Fruit fly (Drosophila melanogaster): ENCODE data around the gene Uqcc1.

Gene Uqcc1

DNA sequence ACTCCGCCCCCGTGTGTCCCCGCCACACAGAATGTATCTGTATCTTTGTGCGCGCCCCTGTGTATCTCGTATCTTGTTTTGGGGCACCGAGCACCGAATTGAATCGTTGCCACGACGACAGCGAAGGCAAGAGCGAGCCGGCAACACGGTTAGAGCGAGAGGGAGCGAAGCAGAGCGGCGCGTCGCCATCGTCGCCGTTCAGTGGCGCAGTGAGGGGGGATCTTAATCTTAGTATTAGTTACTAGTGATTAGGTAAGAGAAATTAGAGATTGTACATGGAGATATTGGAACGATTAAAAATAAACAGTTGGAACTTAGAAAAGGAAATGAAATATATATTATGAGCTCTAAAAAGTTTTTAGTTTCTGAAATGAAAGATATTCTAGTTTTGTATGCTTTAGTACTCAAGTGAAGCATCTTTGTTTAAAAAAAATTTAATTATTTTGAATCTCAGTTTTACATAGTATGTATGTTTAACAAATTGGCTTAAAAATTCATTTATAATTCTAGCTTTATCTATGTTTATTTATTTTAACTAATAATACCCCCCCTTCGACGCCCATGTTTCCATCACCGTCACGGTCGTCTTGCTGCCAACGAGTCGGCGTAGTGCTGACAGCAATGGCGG lies 31.1 kb upstream of the Uqcc1 start (continued):
- TF ChIP-seq CG9437 (GFP tag; optimal IDR thresholded peaks at IDR 0.05) (peak; percentile 92), Bdp1 (GFP tag; optimal IDR thresholded peaks at IDR 0.05) (no peak), Nf-YB (GFP tag; optimal IDR thresholded peaks at IDR 0.05) (peak; percentile 98), ap (GFP tag; IDR thresholded peaks at IDR 0.05) (peak; percentile 42; the same call in 1 of the 2 replicates), slp2 (GFP tag; optimal IDR thresholded peaks at IDR 0.05) (peak; percentile 69), Spps (tag; optimal IDR thresholded peaks at IDR 0.05) (peak; percentile 86), exex (tag; optimal IDR thresholded peaks at IDR 0.05) (peak; percentile 64), chinmo (GFP tag; IDR thresholded peaks at IDR 0.05; ENCODE audit: partially characterized antibody) (no peak), dmrt99B (tag; optimal IDR thresholded peaks at IDR 0.05) (peak; percentile 96), CG3838 (GFP tag; optimal IDR thresholded peaks at IDR 0.05) (no peak), vvl (GFP tag; IDR thresholded peaks at IDR 0.05) (peak; percentile 87), Hr39 (optimal IDR thresholded peaks at IDR 0.05) (no peak), HHEX (GFP tag; optimal IDR thresholded peaks at IDR 0.05) (peak; percentile 92), hth (optimal IDR thresholded peaks at IDR 0.05) (peak; percentile 36), CG2712 (tag; optimal IDR thresholded peaks at IDR 0.05) (peak; percentile 97), CG4617 (GFP tag; optimal IDR thresholded peaks at IDR 0.05; ENCODE audit: borderline replicate concordance) (peak; percentile 46), CG1233 (GFP tag; optimal IDR thresholded peaks at IDR 0.05) (peak; percentile 92), CG12104 (GFP tag; optimal IDR thresholded peaks at IDR 0.05) (peak; percentile 96), stc (GFP tag; IDR thresholded peaks at IDR 0.05) (peak; percentile 82), az2 (GFP tag; optimal IDR thresholded peaks at IDR 0.05) (peak; percentile 89), CG6254 (GFP tag; optimal IDR thresholded peaks at IDR 0.05) (peak; percentile 91), sug (tag; optimal IDR thresholded peaks at IDR 0.05) (peak; percentile 87), CG15514 (GFP tag; optimal IDR thresholded peaks at IDR 0.05) (peak; percentile 63), Chrac-16 (GFP tag; optimal IDR thresholded peaks at IDR 0.05) (peak; percentile 88), CG17328 (GFP tag; IDR thresholded peaks at IDR 0.05) (peak; percentile 60; the same call in 1 of the 2 replicates), bab2 (GFP tag; optimal IDR thresholded peaks at IDR 0.05) (peak; percentile 69), Nf-YA (GFP tag; IDR thresholded peaks at IDR 0.05) (peak; percentile 82), vnd (GFP tag; IDR thresholded peaks at IDR 0.05; ENCODE audit: partially characterized antibody) (no peak), CG15011 (GFP tag; optimal IDR thresholded peaks at IDR 0.05) (peak; percentile 93), Stat92E (GFP tag; optimal IDR thresholded peaks at IDR 0.05) (peak in 1 of 3 experiments; percentile 33), zen (tag; optimal IDR thresholded peaks at IDR 0.05) (peak; percentile 88), jing (GFP tag; optimal IDR thresholded peaks at IDR 0.05) (no peak), Bteb2 (GFP tag; optimal IDR thresholded peaks at IDR 0.05) (peak; percentile 47), insv (GFP tag; optimal IDR thresholded peaks at IDR 0.05) (peak in 1 of 2 experiments; percentile 41), CG4282 (GFP tag; optimal IDR thresholded peaks at IDR 0.05) (no peak), CG17802 (tag; optimal IDR thresholded peaks at IDR 0.05) (peak; percentile 34), slbo (GFP tag; IDR thresholded peaks at IDR 0.05) (peak; percentile 80), lbe (GFP tag; optimal IDR thresholded peaks at IDR 0.05) (no peak), CG7928 (GFP tag; optimal IDR thresholded peaks at IDR 0.05) (peak; percentile 61), Rfx (GFP tag; IDR thresholded peaks at IDR 0.05) (peak; percentile 90), her (GFP tag; optimal IDR thresholded peaks at IDR 0.05) (peak; percentile 31), Ptx1 (GFP tag; IDR thresholded peaks at IDR 0.05) (peak; percentile 91), CG6175 (GFP tag; IDR thresholded peaks at IDR 0.05) (peak; percentile 98), CG9609 (GFP tag; optimal IDR thresholded peaks at IDR 0.05) (peak; percentile 47), nerfin-2 (GFP tag; IDR thresholded peaks at IDR 0.05; ENCODE audit: partially characterized antibody) (no peak), peb (GFP tag; IDR thresholded peaks at IDR 0.05) (no peak; the same call in none of the 2 replicates), ttk (GFP tag; IDR thresholded peaks at IDR 0.05) (peak; percentile 77), Doc3 (GFP tag; IDR thresholded peaks at IDR 0.05; ENCODE audit: partially characterized antibody) (no peak; the same call in 2 of the 3 replicates), B-H1 (GFP tag; IDR thresholded peaks at IDR 0.05) (peak; percentile 68), B-H2 (GFP tag; optimal IDR thresholded peaks at IDR 0.05) (peak; percentile 53)
